Fruit fly (Drosophila melanogaster) whole organism: ENCODE results near the gene Nplp4.

Source experiments
- CG8478 ChIP-seq: fragments of >200 bp; optimal IDR thresholded peaks from 2 replicates; lab custom pipeline; 2018; ENCODE audit warnings: inconsistent platforms
- Dll ChIP-seq: fragments of >200 bp; optimal IDR thresholded peaks from 2 replicates; lab custom pipeline; 2017
- EcR ChIP-seq, 2 experiments: fragments of >200 bp; optimal IDR thresholded peaks; 2 replicates each; lab custom pipeline; 2017; ENCODE audit warnings: missing biosample characterization in 2 of 2, missing genetic modification characterization in 2 of 2, missing genetic modification reagents in 2 of 2
- pan ChIP-seq: fragments of >200 bp; optimal IDR thresholded peaks from 2 replicates; lab custom pipeline; 2017
- psq ChIP-seq: fragments of >200 bp; optimal IDR thresholded peaks from 2 replicates; lab custom pipeline; 2017
- usp ChIP-seq: fragments of >200 bp; optimal IDR thresholded peaks from 2 replicates; lab custom pipeline; 2017; ENCODE audit warnings: missing biosample characterization, missing genetic modification characterization, mixed read lengths

DNA sequence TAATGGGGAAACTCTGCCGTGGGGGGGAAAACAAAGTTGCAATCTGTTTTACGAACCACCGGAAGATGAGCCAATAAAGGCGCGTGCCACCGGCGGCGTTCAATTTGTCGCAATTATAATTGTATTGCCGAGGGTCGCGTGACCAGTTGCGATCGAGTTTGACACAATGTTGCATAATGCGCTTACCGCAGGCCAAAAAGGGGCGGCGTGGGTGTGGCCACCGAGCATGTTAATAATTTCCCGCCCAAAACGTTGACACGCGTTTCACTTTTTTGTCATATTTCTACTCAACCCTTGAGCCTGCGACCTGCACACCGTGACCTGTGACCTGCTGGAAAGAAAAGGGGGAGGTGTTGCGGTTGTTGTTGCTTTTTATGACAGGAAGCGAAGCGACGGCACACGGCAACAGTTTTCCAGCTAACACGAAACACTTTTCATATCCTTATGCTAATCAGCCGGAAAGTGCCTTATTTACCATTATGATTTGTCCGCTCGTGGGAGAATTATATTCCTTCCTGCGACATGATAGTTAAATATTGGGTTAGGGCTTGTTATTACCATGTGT is 46.2 kb upstream of the Nplp4 start:
- TF ChIP-seq CG8478 (lab: Kevin White, UChicago) (no peak), psq (lab: Kevin White, UChicago) (no peak), usp (GFP tag; lab: Kevin White, UChicago) (no peak), pan (no peak), EcR (GFP tag; optimal IDR thresholded peaks at IDR 0.05; lab: Kevin White, UChicago) (no peak), Dll (no peak)
